Worm (Caenorhabditis elegans) whole organism, late embryonic: Measurements from ENCODE around the gene rig-3.

ENCODE experiments used
- ceh-2 ChIP-seq: sonication (generic microtip); optimal IDR thresholded peaks from 2 replicates; lab custom pipeline; 2016; ENCODE audit warnings: missing genotype, missing genetic modification characterization, missing compliant biosample characterization
- fkh-10 ChIP-seq: fragments of 150-350 bp; optimal IDR thresholded peaks from 2 replicates; lab custom pipeline; 2014; ENCODE audit warnings: missing biosample characterization, missing genetic modification reagents, missing genetic modification characterization
- pqm-1 ChIP-seq: sonication (generic microtip); optimal IDR thresholded peaks from 2 replicates; lab custom pipeline; 2016; ENCODE audit warnings: missing genetic modification characterization, missing compliant biosample characterization

- TF ChIP-seq pqm-1 (tag; lab: Kevin White, UChicago) (no peak), fkh-10 (GFP tag; lab: Kevin White, UChicago) (no peak), ceh-2 (tag; lab: Kevin White, UChicago) (no peak)
These were observed 39.7 kb downstream of the rig-3 start for ce11 chrX:6893074-6893473.
